Fruit fly (Drosophila melanogaster) S2 (cell line): ENCODE results near the gene Mcm6.

ENCODE experiments used
- CG8478 ChIP-seq: fragments of >200 bp; optimal IDR thresholded peaks from 2 replicates; lab custom pipeline; 2018
- CTCF ChIP-seq, 2 experiments: fragments of >200 bp; optimal IDR thresholded peaks; 2 replicates each; lab custom pipeline; 2018

The Mcm6 gene

dm6 chrX:6673637-6674487 is at the start of gene Mcm6, which contains the start of gene CG3198:
Gene Mcm6, plus strand, starts transcription at chrX:6674387.
Gene CG3198, minus strand, starts transcription at chrX:6673973.
- no peak for TF ChIP-seq CG8478 (lab: Kevin White, UChicago)
- TF ChIP-seq CTCF (optimal IDR thresholded peaks at IDR 0.05; lab: Kevin White, UChicago), result no peak

DNA sequence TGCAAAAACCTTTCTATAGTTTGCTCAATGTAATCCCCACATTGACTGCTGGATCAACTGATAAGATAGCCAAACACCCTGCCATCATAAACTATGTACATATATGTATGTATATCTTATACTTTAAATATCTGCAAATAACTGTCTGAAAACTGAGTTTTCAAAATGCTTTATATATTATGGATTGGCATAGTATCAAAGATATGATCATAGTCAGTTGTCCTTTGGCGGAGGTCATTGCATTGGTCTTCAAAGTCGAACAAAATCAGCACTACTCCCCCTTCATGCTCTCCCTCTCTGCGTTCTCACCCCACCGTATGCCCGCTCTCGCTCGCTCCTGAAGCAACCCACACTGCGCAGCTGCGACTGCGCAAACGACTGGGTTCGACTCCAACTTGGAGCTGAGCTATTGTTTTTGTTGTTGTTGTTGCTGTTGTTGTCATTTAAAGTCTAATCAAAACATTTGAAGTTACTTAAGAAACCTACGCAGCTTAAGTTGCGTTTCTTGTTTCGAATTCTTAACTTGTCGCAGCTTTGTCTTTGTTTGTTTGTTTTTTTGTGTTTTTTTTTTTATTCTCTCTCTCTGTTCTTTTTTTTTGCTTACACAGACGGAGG is 49.1 kb upstream of the Mcm6 start:
- TF ChIP-seq CTCF (optimal IDR thresholded peaks at IDR 0.05; lab: Kevin White, UChicago), result no peak
- no peak for TF ChIP-seq CG8478 (lab: Kevin White, UChicago)

- no peak for TF ChIP-seq CTCF (optimal IDR thresholded peaks at IDR 0.05; lab: Kevin White, UChicago)
- TF ChIP-seq CG8478 (lab: Kevin White, UChicago), result no peak
Measured at dm6 chrX:6631885-6632284, 42.3 kb upstream of the Mcm6 start.

DNA sequence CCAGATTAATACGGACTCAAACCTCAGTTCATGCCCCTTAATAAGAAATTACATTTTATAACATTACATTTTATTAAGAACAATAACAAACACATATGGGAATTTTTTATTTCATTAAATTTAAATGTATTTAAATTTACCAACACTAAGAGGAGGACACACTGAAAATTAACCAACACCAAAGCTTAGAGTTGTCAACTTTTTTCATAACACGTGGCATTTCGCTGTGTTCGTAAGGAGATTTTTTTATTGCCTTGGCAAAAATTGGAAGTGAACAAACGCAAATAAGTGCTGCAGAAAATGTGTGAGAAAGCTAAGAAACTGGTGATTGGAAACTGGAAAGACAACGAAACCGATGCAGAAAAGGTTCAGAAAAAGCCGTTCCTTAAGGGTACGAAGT is 40.5 kb upstream of the Mcm6 start, which contains the start of gene CG14443:
TSS of gene CG14443 (plus strand) at position 301 of the 400 bp plus-strand sequence.
- no peak for TF ChIP-seq CG8478 (lab: Kevin White, UChicago)
- TF ChIP-seq CTCF (optimal IDR thresholded peaks at IDR 0.05; lab: Kevin White, UChicago), result no peak

DNA sequence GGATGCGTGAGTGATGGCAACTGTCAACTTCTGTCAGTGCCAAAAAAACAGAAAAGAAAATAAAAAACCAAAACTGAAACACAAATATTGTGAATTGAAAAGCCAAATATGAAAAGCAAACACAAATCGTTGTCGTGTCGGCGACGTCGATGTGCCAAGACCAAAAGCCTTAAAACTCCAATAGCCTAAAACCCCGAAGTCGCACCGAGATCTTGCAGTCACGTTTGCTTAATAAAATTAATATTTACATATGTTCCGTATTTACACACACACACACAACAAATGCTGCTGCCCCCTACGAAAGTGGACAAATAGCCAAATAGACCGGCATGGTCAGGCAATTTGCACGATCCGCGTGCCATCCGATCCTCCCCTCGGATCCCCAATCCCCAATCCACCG is 36.1 kb upstream of the Mcm6 start:
- TF ChIP-seq CG8478 (lab: Kevin White, UChicago) (no peak), CTCF (optimal IDR thresholded peaks at IDR 0.05; lab: Kevin White, UChicago) (no peak)

- TF ChIP-seq CTCF (optimal IDR thresholded peaks at IDR 0.05; lab: Kevin White, UChicago) (no peak), CG8478 (lab: Kevin White, UChicago) (no peak)
Measured at dm6 chrX:6641602-6642001, 32.6 kb upstream of the Mcm6 start.

dm6 chrX:6642593-6643257 is 31.5 kb upstream of the Mcm6 start:
- TF ChIP-seq CTCF (optimal IDR thresholded peaks at IDR 0.05; lab: Kevin White, UChicago), result no peak
- TF ChIP-seq CG8478 (lab: Kevin White, UChicago), result no peak

- no peak for TF ChIP-seq CG8478 (lab: Kevin White, UChicago)
- TF ChIP-seq CTCF (optimal IDR thresholded peaks at IDR 0.05; lab: Kevin White, UChicago), result no peak
Measured at dm6 chrX:6646846-6647245, 27.3 kb upstream of the Mcm6 start.

dm6 chrX:6654198-6654831 is 19.9 kb upstream of the Mcm6 start, which contains the start of the genes CG3226 and Cdc7:
Gene CG3226, minus strand, starts transcription at chrX:6654248.
Gene Cdc7, plus strand, starts transcription at chrX:6654541.
- TF ChIP-seq CTCF (optimal IDR thresholded peaks at IDR 0.05; lab: Kevin White, UChicago) (peak in 1 of 2 experiments; percentile 39), CG8478 (lab: Kevin White, UChicago) (no peak)

DNA sequence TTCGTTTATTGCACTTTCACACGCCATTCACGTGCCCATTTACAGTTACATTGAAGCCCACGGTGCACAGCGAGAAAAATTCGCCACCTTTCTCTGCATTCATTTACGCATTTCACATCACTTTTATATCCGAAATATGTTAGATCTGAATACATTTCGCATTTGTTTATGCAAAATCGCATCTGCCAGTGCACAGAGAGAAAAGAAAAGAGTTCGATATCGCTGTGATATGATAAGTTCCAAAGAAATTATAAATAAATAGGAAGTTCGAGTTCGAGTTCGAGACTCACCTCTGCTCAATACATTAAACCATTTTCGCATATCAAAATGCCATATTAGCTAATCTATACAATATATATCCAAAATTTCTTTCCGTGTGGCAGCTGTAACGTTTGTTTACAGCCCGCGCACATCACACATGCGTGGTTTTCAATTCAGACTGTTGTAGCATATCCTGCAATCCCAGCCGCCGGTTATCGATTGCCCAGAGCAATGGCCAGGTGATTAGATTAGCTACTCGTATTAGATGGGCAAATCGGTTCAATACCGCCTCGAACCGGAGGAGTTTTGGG is 18.1 kb upstream of the Mcm6 start:
- no peak for TF ChIP-seq CG8478 (lab: Kevin White, UChicago)
- TF ChIP-seq CTCF (optimal IDR thresholded peaks at IDR 0.05; lab: Kevin White, UChicago), result no peak

- TF ChIP-seq CG8478 (lab: Kevin White, UChicago) (no peak), CTCF (optimal IDR thresholded peaks at IDR 0.05; lab: Kevin White, UChicago) (no peak)
Measured at dm6 chrX:6656626-6657558, 17.3 kb upstream of the Mcm6 start.

DNA sequence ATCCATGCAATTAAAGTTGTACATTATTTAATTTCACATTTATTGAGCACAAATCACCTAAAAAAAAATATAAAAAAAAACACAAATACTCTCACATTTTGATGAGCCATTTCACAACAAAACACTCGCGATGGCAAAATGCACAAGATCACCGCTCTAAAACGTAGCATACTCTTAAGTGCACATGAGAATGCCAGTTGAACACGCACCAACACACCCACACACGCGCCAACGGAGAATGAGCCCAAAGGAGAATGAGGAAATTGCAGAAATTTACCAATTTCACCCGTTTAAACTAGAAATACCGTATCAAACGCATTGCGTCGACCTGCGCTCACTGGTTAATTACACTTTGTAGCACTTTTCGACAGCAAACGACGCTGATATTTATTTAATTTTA is 14.3 kb upstream of the Mcm6 start:
- TF ChIP-seq CTCF (optimal IDR thresholded peaks at IDR 0.05; lab: Kevin White, UChicago) (no peak), CG8478 (lab: Kevin White, UChicago) (no peak)

- no peak for TF ChIP-seq CG8478 (lab: Kevin White, UChicago)
- TF ChIP-seq CTCF (optimal IDR thresholded peaks at IDR 0.05; lab: Kevin White, UChicago), result no peak
Measured at dm6 chrX:6661392-6661837, 12.8 kb upstream of the Mcm6 start, which contains the start of the genes CG3224 and Ctr1A. Gene CG3224, minus strand, starts transcription at chrX:6661462. Gene Ctr1A, plus strand, starts transcription at chrX:6661647.
